Worm (Caenorhabditis elegans) whole organism, L2 larva: ENCODE measurements around the gene cyp-35B1.

Experiments
- R02D3.7 ChIP-seq: fragments of 150-350 bp; optimal IDR thresholded peaks from 2 replicates; lab custom pipeline; 2014; ENCODE audit warnings: missing biosample characterization, missing genetic modification characterization
- blmp-1 ChIP-seq: sonication (generic microtip); optimal IDR thresholded peaks from 2 replicates; lab custom pipeline; 2017; ENCODE audit warnings: missing genetic modification characterization, mild to moderate bottlenecking, missing compliant biosample characterization, antibody characterized with exemption, moderate library complexity; ENCODE audit not compliant: insufficient read depth
- dmd-4 ChIP-seq: sonication (generic microtip); optimal IDR thresholded peaks from 2 replicates; lab custom pipeline; 2017; ENCODE audit warnings: missing biosample characterization, missing genetic modification characterization
- fos-1 ChIP-seq: fragments of 150-350 bp; optimal IDR thresholded peaks from 2 replicates; lab custom pipeline; 2014; ENCODE audit warnings: missing biosample characterization, missing genetic modification characterization
- lin-11 ChIP-seq: fragments of 150-350 bp; sonication (generic microtip); optimal IDR thresholded peaks from 2 replicates; lab custom pipeline; 2014; ENCODE audit warnings: missing biosample characterization, missing genetic modification characterization, inconsistent platforms, mixed read lengths
- mab-5 ChIP-seq: fragments of 150-350 bp; optimal IDR thresholded peaks from 2 replicates; lab custom pipeline; 2014; ENCODE audit warnings: missing biosample characterization, missing genetic modification characterization
- nhr-11 ChIP-seq: fragments of 150-350 bp; optimal IDR thresholded peaks from 2 replicates; lab custom pipeline; 2014; ENCODE audit warnings: missing biosample characterization, missing genetic modification characterization
- snpc-4 ChIP-seq: fragments of 150-350 bp; optimal IDR thresholded peaks from 2 replicates; lab custom pipeline; 2014; ENCODE audit warnings: missing biosample characterization, missing genetic modification characterization
- zag-1 ChIP-seq: fragments of 150-350 bp; optimal IDR thresholded peaks from 2 replicates; lab custom pipeline; 2014; ENCODE audit warnings: missing biosample characterization, missing genetic modification characterization
- ztf-4 ChIP-seq: fragments of 150-350 bp; optimal IDR thresholded peaks from 2 replicates; lab custom pipeline; 2014; ENCODE audit warnings: missing biosample characterization, missing genetic modification characterization

DNA sequence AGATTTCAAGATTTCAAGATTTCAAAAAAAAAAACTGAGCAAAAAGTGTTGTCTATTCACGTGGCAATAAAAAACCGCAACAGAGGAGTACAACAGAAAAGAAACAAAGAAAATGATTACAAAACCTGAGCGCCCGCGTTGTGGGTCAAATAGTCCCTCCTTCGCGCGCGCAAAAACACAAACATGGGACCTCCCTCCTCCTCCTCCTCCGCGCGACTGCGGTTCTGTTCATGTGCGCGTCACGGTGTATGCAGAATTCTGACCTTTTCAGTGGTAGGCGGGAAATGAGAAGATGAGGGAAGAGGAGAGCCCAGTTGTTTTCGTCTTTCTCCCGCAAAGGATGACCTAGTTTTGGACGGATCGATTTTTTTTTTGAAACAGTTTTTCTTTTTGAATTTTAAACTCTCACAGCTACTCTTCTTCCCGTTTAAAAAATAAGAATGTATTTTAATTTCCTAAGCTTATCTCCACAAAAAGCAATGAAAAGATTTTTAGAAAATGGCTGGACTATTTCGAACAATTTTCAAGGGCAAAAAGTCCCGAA, 46.4 kb upstream of the cyp-35B1 start, which contains the start of gene C17E7.4:
- TF ChIP-seq R02D3.7 (tag; lab: Kevin White, UChicago) (no peak), nhr-11 (tag; lab: Kevin White, UChicago) (no peak), snpc-4 (tag; lab: Kevin White, UChicago) (no peak), dmd-4 (tag; lab: Kevin White, UChicago) (no peak), blmp-1 (tag; lab: Kevin White, UChicago) (no peak), fos-1 (no peak), lin-11 (tag; lab: Kevin White, UChicago) (no peak), ztf-4 (no peak), mab-5 (tag; lab: Kevin White, UChicago) (no peak), zag-1 (tag; lab: Kevin White, UChicago) (no peak)
